Fruit fly (Drosophila melanogaster) whole organism, embryonic: Measurements from ENCODE around the gene ND-MNLL.

Experiments
- Atf3 ChIP-seq: fragments of 200-800 bp; sonication (Bioruptor generic); optimal IDR thresholded peaks from 3 replicates; lab custom pipeline; 2016; ENCODE audit warnings: missing biosample characterization, missing genetic modification characterization
- B-H2 ChIP-seq: fragments of 200-800 bp; sonication (Bioruptor generic); optimal IDR thresholded peaks from 2 replicates; lab custom pipeline; 2018; ENCODE audit warnings: missing biosample characterization, mild to moderate bottlenecking, missing genetic modification characterization
- CG10321 ChIP-seq: fragments of 200-800 bp; sonication (Bioruptor generic); IDR thresholded peaks from 2 replicates; pipeline ENCODE4 v1.3.6; 2022; ENCODE audit warnings: missing biosample characterization, missing genetic modification characterization
- CG11247 ChIP-seq: fragments of 200-800 bp; sonication (Bioruptor generic); IDR thresholded peaks from 2 replicates; pipeline ENCODE4 v1.3.6; 2022; ENCODE audit warnings: missing biosample characterization, missing genetic modification characterization
- CG11723 ChIP-seq: fragments of 200-800 bp; sonication (Bioruptor generic); optimal IDR thresholded peaks from 2 replicates; lab custom pipeline; 2017; ENCODE audit warnings: missing biosample characterization, mild to moderate bottlenecking, missing genetic modification characterization
- CG12071 ChIP-seq: fragments of 200-800 bp; sonication (Bioruptor generic); optimal IDR thresholded peaks from 3 replicates; lab custom pipeline; 2018; ENCODE audit warnings: missing biosample characterization, mild to moderate bottlenecking, missing genetic modification characterization
- CG14050 ChIP-seq: fragments of 200-800 bp; sonication (Bioruptor generic); IDR thresholded peaks from 3 replicates; pipeline ENCODE4 v1.3.6; 2022; ENCODE audit warnings: missing biosample characterization, missing genetic modification characterization
- CG17328 ChIP-seq: fragments of 200-800 bp; sonication (Bioruptor generic); IDR thresholded peaks from 2 replicates; pipeline ENCODE4 v1.3.6; 2022; ENCODE audit warnings: missing biosample characterization, missing genetic modification characterization
- CG2875 ChIP-seq: fragments of 200-800 bp; sonication (Bioruptor generic); optimal IDR thresholded peaks from 2 replicates; lab custom pipeline; 2017; ENCODE audit warnings: missing biosample characterization, mild to moderate bottlenecking, missing genetic modification characterization, missing genetic modification reagents
- CG31388 ChIP-seq: fragments of 200-800 bp; sonication (Bioruptor generic); optimal IDR thresholded peaks from 2 replicates; lab custom pipeline; 2016; ENCODE audit warnings: missing biosample characterization, missing genetic modification characterization
- CG31441 ChIP-seq: fragments of 200-800 bp; sonication (Bioruptor generic); IDR thresholded peaks from 2 replicates; pipeline ENCODE4 v1.3.6; 2022; ENCODE audit warnings: missing biosample characterization, missing genetic modification characterization
- CG3281 ChIP-seq: fragments of 200-800 bp; sonication (Bioruptor generic); optimal IDR thresholded peaks from 3 replicates; lab custom pipeline; 2017; ENCODE audit warnings: missing biosample characterization, mild to moderate bottlenecking, missing genetic modification characterization
- CG43689 ChIP-seq: fragments of 200-800 bp; sonication (Bioruptor generic); IDR thresholded peaks from 2 replicates; pipeline ENCODE4 v1.3.6; 2022; ENCODE audit warnings: missing biosample characterization, missing genetic modification characterization
- CG6254 ChIP-seq: fragments of 200-800 bp; sonication (Bioruptor generic); optimal IDR thresholded peaks from 3 replicates; lab custom pipeline; 2017; ENCODE audit warnings: mild to moderate bottlenecking, missing biosample characterization, missing genetic modification reagents, missing genetic modification characterization
- CG6813 ChIP-seq: fragments of 200-800 bp; sonication (Bioruptor generic); optimal IDR thresholded peaks from 2 replicates; lab custom pipeline; 2017; ENCODE audit warnings: missing biosample characterization, missing genetic modification characterization, mild to moderate bottlenecking, moderate library complexity, missing genetic modification reagents
- CG8944 ChIP-seq: fragments of 200-800 bp; sonication (Bioruptor generic); optimal IDR thresholded peaks from 3 replicates; lab custom pipeline; 2016; ENCODE audit warnings: missing biosample characterization, missing genetic modification characterization
- CG9437 ChIP-seq: fragments of 200-800 bp; sonication (Bioruptor generic); optimal IDR thresholded peaks from 2 replicates; lab custom pipeline; 2018; ENCODE audit warnings: missing biosample characterization, mild to moderate bottlenecking, missing genetic modification characterization
- Dip3 ChIP-seq: fragments of 200-800 bp; sonication (Bioruptor generic); optimal IDR thresholded peaks from 3 replicates; lab custom pipeline; 2016; ENCODE audit warnings: missing biosample characterization, missing genetic modification characterization
- Drgx ChIP-seq: fragments of 200-800 bp; sonication (Bioruptor generic); IDR thresholded peaks from 2 replicates; pipeline ENCODE4 v1.3.6; 2022; ENCODE audit warnings: missing biosample characterization, missing genetic modification characterization
- HLHmδ ChIP-seq: fragments of 200-800 bp; sonication (Bioruptor generic); optimal IDR thresholded peaks from 2 replicates; lab custom pipeline; 2018; ENCODE audit warnings: missing biosample characterization, mild to moderate bottlenecking, missing genetic modification characterization, moderate library complexity
- Hsf ChIP-seq: fragments of 200-800 bp; sonication (Bioruptor generic); optimal IDR thresholded peaks from 3 replicates; lab custom pipeline; 2016; ENCODE audit warnings: missing biosample characterization, missing genetic modification characterization
- Nf-YA ChIP-seq: fragments of 200-800 bp; sonication (Bioruptor generic); IDR thresholded peaks from 2 replicates; pipeline ENCODE4 v1.3.6; 2022; ENCODE audit warnings: missing biosample characterization, missing genetic modification characterization
- Poxn ChIP-seq: fragments of 200-800 bp; sonication (Bioruptor generic); IDR thresholded peaks from 2 replicates; pipeline ENCODE4 v1.3.6; 2022; ENCODE audit warnings: missing biosample characterization, missing genetic modification characterization
- cas ChIP-seq: fragments of 200-800 bp; sonication (Bioruptor generic); IDR thresholded peaks from 2 replicates; pipeline ENCODE4 v1.3.6; 2022; ENCODE audit warnings: missing biosample characterization, missing genetic modification characterization
- chn ChIP-seq: fragments of 200-800 bp; sonication (Bioruptor generic); optimal IDR thresholded peaks from 2 replicates; lab custom pipeline; 2016; ENCODE audit warnings: missing biosample characterization, missing genetic modification characterization
- dan ChIP-seq: fragments of 200-800 bp; sonication (Bioruptor generic); IDR thresholded peaks from 2 replicates; pipeline ENCODE4 v1.3.6; 2022; ENCODE audit warnings: missing biosample characterization, missing genetic modification characterization
- fd96Cb ChIP-seq: fragments of 200-800 bp; sonication (Bioruptor generic); optimal IDR thresholded peaks from 2 replicates; lab custom pipeline; 2018; ENCODE audit warnings: missing biosample characterization, mild to moderate bottlenecking, missing genetic modification characterization, moderate library complexity
- gro ChIP-seq: fragments of 200-800 bp; sonication (Bioruptor generic); optimal IDR thresholded peaks from 2 replicates; lab custom pipeline; 2016; ENCODE audit warnings: missing biosample characterization, missing genetic modification characterization
- kni ChIP-seq: fragments of 200-800 bp; sonication (Bioruptor generic); optimal IDR thresholded peaks from 3 replicates; lab custom pipeline; 2017; ENCODE audit warnings: mild to moderate bottlenecking, missing biosample characterization, missing genetic modification reagents, missing genetic modification characterization
- lilli ChIP-seq: fragments of 200-800 bp; sonication (Bioruptor generic); optimal IDR thresholded peaks from 3 replicates; lab custom pipeline; 2016; ENCODE audit warnings: missing biosample characterization, missing genetic modification characterization
- lov ChIP-seq, 2 experiments: fragments of 200-800 bp in 1 of 2; fragments of >200 bp in 1 of 2; sonication (Bioruptor generic) in 1 of 2; IDR thresholded peaks in 1 of 2; optimal IDR thresholded peaks in 1 of 2; 2 replicates in 1 of 2; 3 replicates in 1 of 2; pipeline versions ENCODE4 v1.3.6 to Lab custom; 2017 to 2022; ENCODE audit warnings: missing biosample characterization in 1 of 2, missing genetic modification characterization in 1 of 2
- nmo ChIP-seq: fragments of 200-800 bp; sonication (Bioruptor generic); optimal IDR thresholded peaks from 2 replicates; lab custom pipeline; 2018; ENCODE audit warnings: missing biosample characterization, mild to moderate bottlenecking, missing genetic modification characterization, moderate library complexity
- odd ChIP-seq: fragments of 200-800 bp; sonication (Bioruptor generic); optimal IDR thresholded peaks from 2 replicates; lab custom pipeline; 2017; ENCODE audit warnings: missing biosample characterization, mild to moderate bottlenecking, missing genetic modification characterization
- pb ChIP-seq: fragments of 200-800 bp; sonication (Bioruptor generic); optimal IDR thresholded peaks from 3 replicates; lab custom pipeline; 2016; ENCODE audit warnings: missing biosample characterization, missing genetic modification characterization
- scrt ChIP-seq: fragments of 200-800 bp; sonication (Bioruptor generic); optimal IDR thresholded peaks from 2 replicates; lab custom pipeline; 2018; ENCODE audit warnings: missing biosample characterization, mild to moderate bottlenecking, missing genetic modification characterization, moderate library complexity
- slbo ChIP-seq: fragments of 200-800 bp; sonication (Bioruptor generic); IDR thresholded peaks from 2 replicates; pipeline ENCODE4 v1.3.6; 2022; ENCODE audit warnings: missing biosample characterization, missing genetic modification characterization
- sug ChIP-seq: fragments of 200-800 bp; optimal IDR thresholded peaks from 2 replicates; lab custom pipeline; 2019; ENCODE audit warnings: missing biosample characterization, mild to moderate bottlenecking, missing genetic modification characterization, moderate library complexity
- tap ChIP-seq: fragments of 200-800 bp; optimal IDR thresholded peaks from 3 replicates; lab custom pipeline; 2019; ENCODE audit warnings: missing biosample characterization, mild to moderate bottlenecking, missing genetic modification characterization, moderate library complexity
- wor ChIP-seq: fragments of 200-800 bp; sonication (Bioruptor generic); IDR thresholded peaks from 2 replicates; pipeline ENCODE4 v1.3.6; 2022; ENCODE audit warnings: missing biosample characterization, missing genetic modification characterization
- z ChIP-seq: fragments of 200-800 bp; sonication (Bioruptor generic); IDR thresholded peaks from 3 replicates; pipeline ENCODE4 v1.3.6; 2022; ENCODE audit warnings: missing biosample characterization, missing genetic modification characterization
- zf30C ChIP-seq: fragments of 200-800 bp; sonication (Bioruptor generic); optimal IDR thresholded peaks from 3 replicates; lab custom pipeline; 2018; ENCODE audit warnings: missing biosample characterization, mild to moderate bottlenecking, missing genetic modification characterization

ND-MNLL gene

DNA sequence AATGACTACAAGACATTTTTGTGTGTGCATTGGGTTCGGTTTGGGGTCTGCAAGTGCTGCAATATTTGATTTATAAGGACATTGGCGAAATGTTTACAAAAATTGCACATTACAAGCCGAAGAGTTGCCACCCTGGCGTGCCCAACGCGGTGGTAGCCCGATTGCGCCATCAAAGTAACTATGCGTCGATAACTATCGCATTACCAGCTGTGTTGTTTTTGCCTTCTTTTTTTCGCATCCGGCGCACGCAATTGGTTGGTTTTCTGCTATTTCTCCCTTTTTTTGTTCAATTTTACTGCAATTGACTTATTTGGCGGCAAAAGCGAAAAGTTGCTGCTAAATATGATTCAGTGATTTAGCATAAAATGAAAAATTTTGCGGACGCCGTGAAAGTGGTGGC is 41.1 kb upstream of the ND-MNLL start, which contains the start of gene RpS14b (continued):
- no peak for TF ChIP-seq fd96Cb (tag; lab: Kevin White, UChicago)
- no peak for TF ChIP-seq CG8944 (GFP tag; lab: Kevin White, UChicago)
- peak; percentile 30 for TF ChIP-seq nmo (GFP tag; lab: Kevin White, UChicago)
- TF ChIP-seq Drgx, result no peak
- TF ChIP-seq Poxn (GFP tag; lab: Robert Waterston, UW), result no peak
- TF ChIP-seq B-H2 (GFP tag; lab: Kevin White, UChicago), result peak; percentile 87
- peak; percentile 47 for TF ChIP-seq CG6813 (GFP tag; lab: Kevin White, UChicago)
- TF ChIP-seq Nf-YA, result no peak
- TF ChIP-seq tap, result no peak
- peak; percentile 58 for TF ChIP-seq CG14050 (GFP tag; lab: Robert Waterston, UW)
- TF ChIP-seq CG2875, result peak; percentile 43
- TF ChIP-seq zf30C, result peak; percentile 50
- peak; percentile 51 for TF ChIP-seq scrt (GFP tag; lab: Kevin White, UChicago)
- TF ChIP-seq HLHmδ (GFP tag; lab: Kevin White, UChicago), result peak; percentile 59
- peak; percentile 65 for TF ChIP-seq sug (tag; lab: Kevin White, UChicago)
- TF ChIP-seq Hsf, result peak; percentile 70
- no peak for TF ChIP-seq CG6254 (GFP tag; lab: Kevin White, UChicago)
- TF ChIP-seq kni (GFP tag; lab: Kevin White, UChicago), result peak; percentile 49
- peak; percentile 28 for TF ChIP-seq CG9437 (GFP tag; lab: Kevin White, UChicago)
- 0 out of 2 replicates have a peak, but pooled peaks have one; percentile 27 for TF ChIP-seq CG31441 (GFP tag; lab: Robert Waterston, UW)
- TF ChIP-seq Atf3, result peak; percentile 52
- peak; percentile 51 for TF ChIP-seq pb (GFP tag; lab: Kevin White, UChicago)
- TF ChIP-seq lov (optimal IDR thresholded peaks at IDR 0.05; lab: Kevin White, UChicago), result no peak
- TF ChIP-seq lov (GFP tag; IDR thresholded peaks at IDR 0.05; lab: Robert Waterston, UW), result peak; percentile 79; the same call in 2 of the 3 replicates
- peak; percentile 8; the same call in 1 of the 2 replicates for TF ChIP-seq CG43689 (GFP tag; lab: Robert Waterston, UW)
- peak; percentile 73 for TF ChIP-seq CG11247
- no peak for TF ChIP-seq CG31388 (GFP tag; lab: Kevin White, UChicago)
- peak; percentile 72 for TF ChIP-seq gro (GFP tag; lab: Kevin White, UChicago)
- no peak for TF ChIP-seq dan (GFP tag; lab: Robert Waterston, UW)
- TF ChIP-seq odd (GFP tag; lab: Kevin White, UChicago), result peak; percentile 70
- TF ChIP-seq CG10321, result peak; percentile 42; the same call in 1 of the 2 replicates
- TF ChIP-seq chn (GFP tag; lab: Kevin White, UChicago), result peak; percentile 45
- peak; percentile 15 for TF ChIP-seq CG11723 (GFP tag; lab: Kevin White, UChicago)
- peak; percentile 68 for TF ChIP-seq CG3281 (GFP tag; lab: Kevin White, UChicago)
- no peak for TF ChIP-seq wor (GFP tag; lab: Robert Waterston, UW)
- peak; percentile 75 for TF ChIP-seq slbo
- no peak; the same call in 1 of the 2 replicates for TF ChIP-seq cas (GFP tag; lab: Robert Waterston, UW)
- peak; percentile 79 for TF ChIP-seq CG17328 (GFP tag; lab: Robert Waterston, UW)
- peak; percentile 42 for TF ChIP-seq CG12071 (GFP tag; lab: Kevin White, UChicago)
- TF ChIP-seq z, result no peak
- TF ChIP-seq lilli (GFP tag; lab: Kevin White, UChicago), result peak; percentile 59
- TF ChIP-seq Dip3, result peak; percentile 57
